Fruit fly (Drosophila melanogaster): ENCODE measurements around the gene sna.

sna gene

DNA sequence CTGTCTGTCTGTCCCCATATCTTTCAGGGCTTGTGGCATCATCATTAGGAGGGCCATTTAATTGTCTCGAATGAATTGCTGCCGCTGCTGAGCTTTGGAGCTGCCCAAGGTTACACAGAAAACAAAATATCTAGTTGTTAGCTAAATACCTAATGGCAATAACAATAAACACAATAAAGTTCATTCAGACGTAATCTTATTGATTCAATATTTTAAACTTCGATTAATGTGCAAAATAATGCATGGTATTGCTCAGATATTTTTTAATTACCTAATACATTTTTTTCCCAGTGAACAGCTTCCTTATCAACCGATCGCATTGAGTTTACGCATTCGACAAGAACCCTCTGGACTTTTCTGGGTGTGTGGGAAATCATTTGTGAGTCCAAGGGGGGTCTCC, 12.9 kb downstream of the sna start:
- TF ChIP-seq brk (GFP tag; optimal IDR thresholded peaks at IDR 0.05) (no peak), h (GFP tag; optimal IDR thresholded peaks at IDR 0.05) (peak; percentile 13), dmrt93B (GFP tag; optimal IDR thresholded peaks at IDR 0.05) (no peak), foxo (GFP tag; optimal IDR thresholded peaks at IDR 0.05) (peak in 1 of 2 experiments; percentile 19), ey (GFP tag; optimal IDR thresholded peaks at IDR 0.05) (peak; percentile 5), HLH106 (tag; optimal IDR thresholded peaks at IDR 0.05) (no peak)

DNA sequence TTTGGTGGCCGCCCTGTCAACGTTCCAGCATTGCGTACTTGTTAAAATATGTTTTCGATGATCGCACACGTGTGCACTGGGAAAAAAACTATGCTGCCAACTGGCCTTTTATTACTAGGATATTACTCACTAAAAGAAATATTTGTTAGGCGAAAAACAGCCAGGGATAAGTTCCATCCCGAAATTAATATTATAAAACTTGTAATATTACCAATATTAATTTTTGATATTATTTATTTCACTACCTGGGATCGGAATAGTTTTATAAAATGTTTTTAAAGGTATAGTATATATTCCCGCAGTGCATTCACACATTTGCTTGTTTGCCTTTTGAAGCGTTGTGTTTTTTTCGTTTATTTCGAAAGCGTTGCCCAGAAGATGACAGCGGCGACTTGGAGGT, 14.5 kb downstream of the sna start:
- no peak for TF ChIP-seq dsf (GFP tag; optimal IDR thresholded peaks at IDR 0.05; ENCODE audit: borderline replicate concordance)
- TF ChIP-seq GATAd (GFP tag; optimal IDR thresholded peaks at IDR 0.05): no peak
- TF ChIP-seq h (GFP tag; optimal IDR thresholded peaks at IDR 0.05): peak; percentile 44
- no peak for TF ChIP-seq Dif (GFP tag; optimal IDR thresholded peaks at IDR 0.05; ENCODE audit: partially characterized antibody)
- peak; percentile 36 for TF ChIP-seq OdsH (GFP tag; optimal IDR thresholded peaks at IDR 0.05)
- no peak for TF ChIP-seq Abd-B (GFP tag; optimal IDR thresholded peaks at IDR 0.05)
- TF ChIP-seq CrebA (GFP tag; optimal IDR thresholded peaks at IDR 0.05; ENCODE audit: borderline replicate concordance): no peak
- TF ChIP-seq Mio (GFP tag; optimal IDR thresholded peaks at IDR 0.05): no peak
- TF ChIP-seq dl (GFP tag; optimal IDR thresholded peaks at IDR 0.05; ENCODE audit: insufficient read depth in 1 of 2, partially characterized antibody in 2 of 2): no peak
- peak; percentile 36 for TF ChIP-seq psq (GFP tag; optimal IDR thresholded peaks at IDR 0.05)
- no peak for TF ChIP-seq tai (GFP tag; optimal IDR thresholded peaks at IDR 0.05)
- peak; percentile 34 for TF ChIP-seq fru (GFP tag; optimal IDR thresholded peaks at IDR 0.05)
- TF ChIP-seq foxo (GFP tag; optimal IDR thresholded peaks at IDR 0.05): peak in 1 of 2 experiments; percentile 46
- TF ChIP-seq pan (optimal IDR thresholded peaks at IDR 0.05): no peak
- no peak for TF ChIP-seq Jra (GFP tag; optimal IDR thresholded peaks at IDR 0.05)
- TF ChIP-seq dmrt93B (GFP tag; optimal IDR thresholded peaks at IDR 0.05): peak; percentile 47
- no peak for TF ChIP-seq sage (GFP tag; optimal IDR thresholded peaks at IDR 0.05)
- no peak for TF ChIP-seq lola (GFP tag; optimal IDR thresholded peaks at IDR 0.05)
- no peak for TF ChIP-seq Hr78 (GFP tag; optimal IDR thresholded peaks at IDR 0.05)
- no peak for TF ChIP-seq jim (GFP tag; optimal IDR thresholded peaks at IDR 0.05)
- TF ChIP-seq sv (GFP tag; optimal IDR thresholded peaks at IDR 0.05): no peak
- peak; percentile 36 for TF ChIP-seq CG9705 (GFP tag; optimal IDR thresholded peaks at IDR 0.05)
- TF ChIP-seq brk (GFP tag; optimal IDR thresholded peaks at IDR 0.05): no peak
- TF ChIP-seq Myc (optimal IDR thresholded peaks at IDR 0.05): no peak
- no peak for TF ChIP-seq ey (GFP tag; optimal IDR thresholded peaks at IDR 0.05)
- peak; percentile 74 for TF ChIP-seq HLH106 (tag; optimal IDR thresholded peaks at IDR 0.05)
- TF ChIP-seq usp (GFP tag; optimal IDR thresholded peaks at IDR 0.05): no peak
- TF ChIP-seq rgr (GFP tag; optimal IDR thresholded peaks at IDR 0.05): peak; percentile 23
- no peak for TF ChIP-seq CG32264 (GFP tag; optimal IDR thresholded peaks at IDR 0.05)
- TF ChIP-seq br (GFP tag; optimal IDR thresholded peaks at IDR 0.05): no peak
- no peak for TF ChIP-seq Rel (GFP tag; optimal IDR thresholded peaks at IDR 0.05)
- no peak for TF ChIP-seq Rel (tag; optimal IDR thresholded peaks at IDR 0.05)
- peak; percentile 47 for TF ChIP-seq Sp1 (GFP tag; optimal IDR thresholded peaks at IDR 0.05)
- TF ChIP-seq Dfd (GFP tag; optimal IDR thresholded peaks at IDR 0.05): no peak
- no peak for TF ChIP-seq Hnf4 (GFP tag; optimal IDR thresholded peaks at IDR 0.05)
- TF ChIP-seq Hr83 (GFP tag; optimal IDR thresholded peaks at IDR 0.05; ENCODE audit: poor library complexity, severe bottlenecking): no peak
- TF ChIP-seq woc (GFP tag; optimal IDR thresholded peaks at IDR 0.05): no peak
- TF ChIP-seq Vsx2 (GFP tag; optimal IDR thresholded peaks at IDR 0.05; ENCODE audit: partially characterized antibody): no peak
- no peak for TF ChIP-seq N (GFP tag; optimal IDR thresholded peaks at IDR 0.05)

DNA sequence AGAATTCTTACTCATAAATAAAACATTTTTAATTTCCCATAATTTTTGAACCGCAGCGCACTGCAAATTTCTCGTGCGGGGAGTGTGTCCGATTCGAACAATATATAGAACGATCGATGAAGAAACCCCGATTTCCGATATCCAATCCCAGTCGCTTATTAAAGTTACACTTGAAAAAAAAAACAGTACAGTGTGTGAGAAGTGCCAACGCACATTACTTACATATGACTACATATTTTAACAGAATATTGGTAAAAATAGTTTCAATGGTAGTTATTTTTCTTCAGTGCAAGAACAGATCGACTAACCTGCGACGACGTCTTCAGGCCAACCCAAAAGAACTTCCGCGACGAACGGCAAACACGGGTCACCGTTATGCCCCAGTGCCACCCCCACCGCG, 15.1 kb downstream of the sna start:
- no peak for TF ChIP-seq dsf (GFP tag; optimal IDR thresholded peaks at IDR 0.05; ENCODE audit: borderline replicate concordance)
- TF ChIP-seq Hnf4 (GFP tag; optimal IDR thresholded peaks at IDR 0.05): no peak
- TF ChIP-seq CrebA (GFP tag; optimal IDR thresholded peaks at IDR 0.05; ENCODE audit: borderline replicate concordance): no peak
- no peak for TF ChIP-seq N (GFP tag; optimal IDR thresholded peaks at IDR 0.05)
- TF ChIP-seq Myc (optimal IDR thresholded peaks at IDR 0.05): no peak
- TF ChIP-seq lola (GFP tag; optimal IDR thresholded peaks at IDR 0.05): no peak
- no peak for TF ChIP-seq OdsH (GFP tag; optimal IDR thresholded peaks at IDR 0.05)
- no peak for TF ChIP-seq usp (GFP tag; optimal IDR thresholded peaks at IDR 0.05)
- TF ChIP-seq brk (GFP tag; optimal IDR thresholded peaks at IDR 0.05): no peak
- TF ChIP-seq h (GFP tag; optimal IDR thresholded peaks at IDR 0.05): peak; percentile 7
- no peak for TF ChIP-seq foxo (GFP tag; optimal IDR thresholded peaks at IDR 0.05)
- no peak for TF ChIP-seq Hr78 (GFP tag; optimal IDR thresholded peaks at IDR 0.05)
- TF ChIP-seq woc (GFP tag; optimal IDR thresholded peaks at IDR 0.05): no peak
- TF ChIP-seq GATAd (GFP tag; optimal IDR thresholded peaks at IDR 0.05): no peak
- TF ChIP-seq CG9705 (GFP tag; optimal IDR thresholded peaks at IDR 0.05): no peak
- no peak for TF ChIP-seq Abd-B (GFP tag; optimal IDR thresholded peaks at IDR 0.05)
- peak; percentile 29 for TF ChIP-seq ey (GFP tag; optimal IDR thresholded peaks at IDR 0.05)

Measured in whole organism, wandering third instar larva.